Worm (Caenorhabditis elegans) whole organism, L2 larva: ENCODE results near the gene sri-4.

Experiments
- C34F6.9 ChIP-seq: fragments of 150-350 bp; optimal IDR thresholded peaks from 2 replicates; lab custom pipeline; 2014; ENCODE audit warnings: missing biosample characterization, missing genetic modification characterization
- F13H6.1 ChIP-seq: sonication (generic microtip); optimal IDR thresholded peaks from 2 replicates; lab custom pipeline; 2016; ENCODE audit warnings: missing genetic modification characterization, missing compliant biosample characterization
- R02D3.7 ChIP-seq: fragments of 150-350 bp; optimal IDR thresholded peaks from 2 replicates; lab custom pipeline; 2014; ENCODE audit warnings: missing biosample characterization, missing genetic modification characterization
- Y55F3AM.14 ChIP-seq: fragments of 200-800 bp; sonication (Bioruptor generic); optimal IDR thresholded peaks from 2 replicates; lab custom pipeline; 2018; ENCODE audit warnings: mild to moderate bottlenecking, missing genetic modification characterization, missing compliant biosample characterization
- ZK546.5 ChIP-seq: sonication (generic microtip); optimal IDR thresholded peaks from 2 replicates; lab custom pipeline; 2017; ENCODE audit warnings: missing biosample characterization, missing genetic modification characterization
- alr-1 ChIP-seq: fragments of 150-350 bp; optimal IDR thresholded peaks from 2 replicates; lab custom pipeline; 2014; ENCODE audit warnings: missing biosample characterization, missing genetic modification characterization
- aly-2 ChIP-seq: fragments of 150-350 bp; optimal IDR thresholded peaks from 2 replicates; lab custom pipeline; 2014; ENCODE audit warnings: missing biosample characterization, missing genetic modification characterization
- ama-1 ChIP-seq: fragments of 150-350 bp; optimal IDR thresholded peaks from 2 replicates; lab custom pipeline; 2018; ENCODE audit warnings: inconsistent platforms
- blmp-1 ChIP-seq: sonication (generic microtip); optimal IDR thresholded peaks from 2 replicates; lab custom pipeline; 2017; ENCODE audit warnings: missing genetic modification characterization, mild to moderate bottlenecking, missing compliant biosample characterization, antibody characterized with exemption, moderate library complexity; ENCODE audit not compliant: insufficient read depth
- ceh-16 ChIP-seq: fragments of 150-350 bp; optimal IDR thresholded peaks from 2 replicates; lab custom pipeline; 2014; ENCODE audit warnings: missing biosample characterization, missing genetic modification characterization
- ceh-82 ChIP-seq: fragments of 150-350 bp; optimal IDR thresholded peaks from 2 replicates; lab custom pipeline; 2014; ENCODE audit warnings: missing biosample characterization, missing genetic modification characterization
- crh-2 ChIP-seq: sonication (generic microtip); optimal IDR thresholded peaks from 2 replicates; lab custom pipeline; 2017; ENCODE audit warnings: missing biosample characterization, missing genetic modification characterization
- dmd-4 ChIP-seq: sonication (generic microtip); optimal IDR thresholded peaks from 2 replicates; lab custom pipeline; 2017; ENCODE audit warnings: missing biosample characterization, missing genetic modification characterization
- egl-27 ChIP-seq: sonication (generic microtip); optimal IDR thresholded peaks from 3 replicates; lab custom pipeline; 2017; ENCODE audit warnings: missing biosample characterization, missing genetic modification reagents, missing genetic modification characterization
- elt-1 ChIP-seq: fragments of 150-350 bp; optimal IDR thresholded peaks from 2 replicates; lab custom pipeline; 2014; ENCODE audit warnings: missing biosample characterization, missing genetic modification characterization
- elt-3 ChIP-seq: sonication (generic microtip); optimal IDR thresholded peaks from 2 replicates; lab custom pipeline; 2017; ENCODE audit warnings: missing biosample characterization, missing genetic modification characterization
- fos-1 ChIP-seq: fragments of 150-350 bp; optimal IDR thresholded peaks from 2 replicates; lab custom pipeline; 2014; ENCODE audit warnings: missing biosample characterization, missing genetic modification characterization
- gmeb-1 ChIP-seq: fragments of 150-350 bp; optimal IDR thresholded peaks from 2 replicates; lab custom pipeline; 2014; ENCODE audit warnings: missing biosample characterization, missing genetic modification characterization
- lin-11 ChIP-seq: fragments of 150-350 bp; sonication (generic microtip); optimal IDR thresholded peaks from 2 replicates; lab custom pipeline; 2014; ENCODE audit warnings: missing biosample characterization, missing genetic modification characterization, inconsistent platforms, mixed read lengths
- lin-13 ChIP-seq: fragments of 150-350 bp; optimal IDR thresholded peaks from 2 replicates; lab custom pipeline; 2014; ENCODE audit warnings: missing biosample characterization, missing genetic modification reagents, missing genetic modification characterization
- lin-39 ChIP-seq: fragments of 150-350 bp; optimal IDR thresholded peaks from 2 replicates; lab custom pipeline; 2014; ENCODE audit warnings: missing biosample characterization, missing genetic modification reagents, missing genetic modification characterization
- lsy-2 ChIP-seq, 2 experiments: fragments of 150-350 bp in 1 of 2; sonication (generic microtip) in 1 of 2; optimal IDR thresholded peaks; 2 replicates each; lab custom pipeline; 2014 to 2017; ENCODE audit warnings: missing biosample characterization in 2 of 2, missing genetic modification characterization in 2 of 2
- mab-5 ChIP-seq: fragments of 150-350 bp; optimal IDR thresholded peaks from 2 replicates; lab custom pipeline; 2014; ENCODE audit warnings: missing biosample characterization, missing genetic modification characterization
- mdl-1 ChIP-seq, 2 experiments: fragments of 150-350 bp in 1 of 2; sonication (generic microtip) in 1 of 2; optimal IDR thresholded peaks; 2 replicates each; lab custom pipeline; 2017; ENCODE audit warnings: missing biosample characterization in 2 of 2, missing genetic modification characterization in 2 of 2
- nhr-10 ChIP-seq: sonication (generic microtip); optimal IDR thresholded peaks from 2 replicates; lab custom pipeline; 2017; ENCODE audit warnings: missing biosample characterization, missing genetic modification characterization
- nhr-11 ChIP-seq: fragments of 150-350 bp; optimal IDR thresholded peaks from 2 replicates; lab custom pipeline; 2014; ENCODE audit warnings: missing biosample characterization, missing genetic modification characterization
- nhr-12 ChIP-seq: fragments of 150-350 bp; optimal IDR thresholded peaks from 2 replicates; lab custom pipeline; 2014; ENCODE audit warnings: missing biosample characterization, missing genetic modification characterization
- nhr-129 ChIP-seq: fragments of 150-350 bp; optimal IDR thresholded peaks from 2 replicates; lab custom pipeline; 2014; ENCODE audit warnings: missing biosample characterization, missing genetic modification characterization
- nhr-21 ChIP-seq: fragments of 150-350 bp; optimal IDR thresholded peaks from 2 replicates; lab custom pipeline; 2014; ENCODE audit warnings: missing biosample characterization, missing genetic modification characterization
- nhr-237 ChIP-seq: fragments of 150-350 bp; optimal IDR thresholded peaks from 2 replicates; lab custom pipeline; 2014; ENCODE audit warnings: missing biosample characterization, missing genetic modification characterization
- nhr-25 ChIP-seq: fragments of 150-350 bp; sonication (generic microtip); optimal IDR thresholded peaks from 3 replicates; lab custom pipeline; 2014; ENCODE audit warnings: missing biosample characterization, missing genetic modification characterization
- nhr-6 ChIP-seq: fragments of 150-350 bp; optimal IDR thresholded peaks from 2 replicates; lab custom pipeline; 2014; ENCODE audit warnings: missing biosample characterization, missing genetic modification characterization
- nhr-77 ChIP-seq: fragments of 150-350 bp; optimal IDR thresholded peaks from 2 replicates; lab custom pipeline; 2014; ENCODE audit warnings: missing biosample characterization, missing genetic modification characterization
- peb-1 ChIP-seq: fragments of 150-350 bp; optimal IDR thresholded peaks from 2 replicates; lab custom pipeline; 2014; ENCODE audit warnings: missing biosample characterization, missing genetic modification characterization
- sem-4 ChIP-seq: fragments of 150-350 bp; optimal IDR thresholded peaks from 2 replicates; lab custom pipeline; 2014; ENCODE audit warnings: missing biosample characterization, missing genetic modification reagents, missing genetic modification characterization
- sma-3 ChIP-seq: sonication (generic microtip); optimal IDR thresholded peaks from 2 replicates; lab custom pipeline; 2016; ENCODE audit warnings: missing genetic modification reagents, missing genetic modification characterization, missing compliant biosample characterization
- sma-9 ChIP-seq, 2 experiments: fragments of 150-350 bp in 1 of 2; sonication (generic microtip) in 1 of 2; optimal IDR thresholded peaks; 2 replicates each; lab custom pipeline; 2014 to 2016; ENCODE audit warnings: missing genetic modification characterization in 2 of 2, mild to moderate bottlenecking in 1 of 2, missing biosample characterization in 1 of 2, missing compliant biosample characterization in 1 of 2, missing genetic modification reagents in 1 of 2, moderate library complexity in 1 of 2
- snpc-4 ChIP-seq: fragments of 150-350 bp; optimal IDR thresholded peaks from 2 replicates; lab custom pipeline; 2014; ENCODE audit warnings: missing biosample characterization, missing genetic modification characterization
- unc-39 ChIP-seq: fragments of 150-350 bp; optimal IDR thresholded peaks from 2 replicates; lab custom pipeline; 2014; ENCODE audit warnings: missing biosample characterization, missing genetic modification characterization
- unc-62 ChIP-seq: fragments of 150-350 bp; optimal IDR thresholded peaks from 2 replicates; lab custom pipeline; 2014; ENCODE audit warnings: missing biosample characterization, missing genetic modification reagents, missing genetic modification characterization
- zag-1 ChIP-seq: fragments of 150-350 bp; optimal IDR thresholded peaks from 2 replicates; lab custom pipeline; 2014; ENCODE audit warnings: missing biosample characterization, missing genetic modification characterization
- ztf-1 ChIP-seq: fragments of 200-800 bp; sonication (Bioruptor generic); conservative IDR thresholded peaks from 2 replicates; pipeline ENCODE4 v1.3.6; 2022; ENCODE audit warnings: missing genetic modification characterization, missing compliant biosample characterization
- ztf-11 ChIP-seq: sonication (generic microtip); optimal IDR thresholded peaks from 2 replicates; lab custom pipeline; 2017; ENCODE audit warnings: missing biosample characterization, missing genetic modification characterization
- ztf-4 ChIP-seq: fragments of 150-350 bp; optimal IDR thresholded peaks from 2 replicates; lab custom pipeline; 2014; ENCODE audit warnings: missing biosample characterization, missing genetic modification characterization

sri-4 gene

DNA sequence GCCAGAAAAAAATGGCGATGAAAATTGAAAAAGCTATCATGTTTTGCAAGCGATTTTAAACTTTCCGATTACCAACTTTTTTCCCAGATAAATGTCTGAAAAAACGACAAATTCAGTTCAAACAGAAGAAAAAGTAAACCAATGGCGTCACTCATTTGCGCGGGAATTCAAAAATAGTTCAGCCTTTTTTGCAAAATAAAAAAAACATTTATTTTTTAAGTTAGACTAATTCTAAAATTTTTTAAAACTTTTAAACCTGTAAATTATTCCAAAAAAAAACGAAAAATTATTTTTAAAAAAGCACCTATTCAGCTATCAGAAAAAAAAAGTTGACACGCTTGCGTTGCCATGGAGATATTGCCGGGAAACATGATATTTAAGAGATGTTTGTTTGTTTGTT lies 35.3 kb upstream of the sri-4 start, which contains the start of gene cyp-33C11:
Gene cyp-33C11, minus strand, starts transcription at position 101 of the 400 bp plus-strand sequence.
- TF ChIP-seq lin-13 = no peak
- no peak for TF ChIP-seq nhr-10 (tag; lab: Kevin White, UChicago)
- no peak for TF ChIP-seq lsy-2 (tag; optimal IDR thresholded peaks at IDR 0.05; lab: Kevin White, UChicago)
- no peak for TF ChIP-seq snpc-4 (tag; lab: Kevin White, UChicago)
- TF ChIP-seq sem-4 (tag; lab: Kevin White, UChicago) = no peak
- no peak for TF ChIP-seq lin-39 (tag; lab: Kevin White, UChicago)
- no peak for TF ChIP-seq alr-1
- no peak for TF ChIP-seq ztf-11
- no peak for TF ChIP-seq fos-1 (tag; lab: Kevin White, UChicago)
- TF ChIP-seq ama-1 = no peak
- no peak for TF ChIP-seq blmp-1
- TF ChIP-seq nhr-129 (tag; lab: Kevin White, UChicago) = no peak
- no peak for TF ChIP-seq gmeb-1 (tag; lab: Kevin White, UChicago)
- TF ChIP-seq ztf-4 (tag; lab: Kevin White, UChicago) = no peak
- TF ChIP-seq peb-1 (tag; lab: Kevin White, UChicago) = no peak

DNA sequence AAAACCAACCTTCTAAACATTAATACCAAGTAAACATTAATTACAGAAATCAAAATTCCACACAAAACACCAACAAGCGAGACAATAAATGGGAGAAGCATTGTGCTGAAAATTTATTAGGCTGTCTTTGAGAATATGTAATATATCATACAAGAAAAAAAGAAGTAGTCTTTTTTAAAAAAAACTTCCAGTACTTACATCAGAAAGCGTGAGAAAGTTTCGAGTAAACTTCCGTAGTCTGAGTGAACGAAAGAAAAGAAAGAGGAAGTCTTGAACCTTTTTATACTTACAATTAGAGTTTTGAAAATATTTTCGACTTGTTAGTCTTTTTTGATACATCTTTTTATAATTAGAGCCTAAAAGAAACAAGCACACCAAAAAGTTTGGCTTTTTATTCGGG lies 28.4 kb upstream of the sri-4 start, which contains the start of gene srbc-40:
Gene srbc-40, minus strand, starts transcription at position 101 of the 400 bp plus-strand sequence.
- TF ChIP-seq ztf-11 (no peak), mdl-1 (tag; optimal IDR thresholded peaks at IDR 0.05; lab: Kevin White, UChicago) (no peak)

DNA sequence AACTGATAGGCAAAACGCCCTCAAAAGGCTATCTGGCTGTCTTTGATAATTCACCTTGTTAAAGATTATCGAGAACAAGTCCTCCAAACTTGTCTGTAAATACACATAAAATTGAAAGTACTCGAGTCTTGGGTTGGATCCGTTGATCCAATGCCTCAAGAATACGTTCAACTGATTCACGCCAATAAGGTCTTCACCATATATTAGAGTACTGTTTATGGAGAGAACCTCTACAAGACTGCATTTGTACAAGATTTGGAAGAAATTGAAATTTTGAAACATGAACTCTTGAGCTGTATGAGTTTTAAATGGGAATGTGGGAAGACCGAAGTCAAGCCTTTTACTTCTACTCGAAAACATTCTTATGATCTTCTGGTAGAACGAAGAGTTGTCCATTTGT lies 25.3 kb upstream of the sri-4 start:
- TF ChIP-seq peb-1 (tag; lab: Kevin White, UChicago) = no peak
- TF ChIP-seq unc-62 = no peak
- no peak for TF ChIP-seq R02D3.7 (tag; lab: Kevin White, UChicago)
- TF ChIP-seq gmeb-1 (tag; lab: Kevin White, UChicago) = no peak
- no peak for TF ChIP-seq mab-5 (tag; lab: Kevin White, UChicago)
- no peak for TF ChIP-seq mdl-1 (tag; optimal IDR thresholded peaks at IDR 0.05; lab: Kevin White, UChicago)
- no peak for TF ChIP-seq ztf-11
- no peak for TF ChIP-seq ZK546.5 (tag; lab: Kevin White, UChicago)
- TF ChIP-seq egl-27 (tag; lab: Kevin White, UChicago) = no peak
- no peak for TF ChIP-seq C34F6.9 (tag; lab: Kevin White, UChicago)
- TF ChIP-seq unc-39 (tag; lab: Kevin White, UChicago) = no peak
- TF ChIP-seq ztf-4 (tag; lab: Kevin White, UChicago) = no peak
- TF ChIP-seq lin-11 (tag; lab: Kevin White, UChicago) = no peak
- no peak for TF ChIP-seq sma-9 (GFP tag; optimal IDR thresholded peaks at IDR 0.05; lab: Kevin White, UChicago)
- TF ChIP-seq sma-9 (tag; optimal IDR thresholded peaks at IDR 0.05; lab: Kevin White, UChicago) = no peak

ce11 chrV:723895-724352 lies 24.2 kb upstream of the sri-4 start, which contains the start of gene fbxb-72:
TSS of gene fbxb-72 (minus strand) at chrV:723952.
- TF ChIP-seq elt-3 (tag; lab: Kevin White, UChicago) (no peak), aly-2 (tag; lab: Kevin White, UChicago) (peak; percentile 5), snpc-4 (tag; lab: Kevin White, UChicago) (peak; percentile 37), unc-62 (no peak), egl-27 (tag; lab: Kevin White, UChicago) (no peak), ZK546.5 (tag; lab: Kevin White, UChicago) (peak; percentile 17), ztf-4 (tag; lab: Kevin White, UChicago) (peak; percentile 89), nhr-6 (tag; lab: Kevin White, UChicago) (peak; percentile 63), sem-4 (tag; lab: Kevin White, UChicago) (peak; percentile 8), nhr-12 (no peak), sma-9 (GFP tag; optimal IDR thresholded peaks at IDR 0.05; lab: Kevin White, UChicago) (peak; percentile 77), sma-9 (tag; optimal IDR thresholded peaks at IDR 0.05; lab: Kevin White, UChicago) (no peak), gmeb-1 (tag; lab: Kevin White, UChicago) (peak; percentile 46), nhr-77 (tag; lab: Kevin White, UChicago) (no peak), sma-3 (peak; percentile 70), C34F6.9 (tag; lab: Kevin White, UChicago) (peak; percentile 32), lin-13 (peak; percentile 53), ama-1 (peak; percentile 98), dmd-4 (tag; lab: Kevin White, UChicago) (no peak), lin-11 (tag; lab: Kevin White, UChicago) (no peak), nhr-129 (tag; lab: Kevin White, UChicago) (peak; percentile 88), alr-1 (no peak), blmp-1 (peak; percentile 73), ceh-82 (tag; lab: Kevin White, UChicago) (no peak), F13H6.1 (tag; lab: Kevin White, UChicago) (peak; percentile 71), nhr-11 (no peak), nhr-237 (tag; lab: Kevin White, UChicago) (no peak), lsy-2 (tag; optimal IDR thresholded peaks at IDR 0.05; lab: Kevin White, UChicago) (peak in 1 of 2 experiments; percentile 87), crh-2 (tag; lab: Kevin White, UChicago) (peak; percentile 85), zag-1 (no peak), ztf-1 (0 out of 2 replicates have a peak, but pooled peaks have one; percentile 18), Y55F3AM.14 (GFP tag; lab: Kevin White, UChicago) (peak; percentile 90), elt-1 (tag; lab: Kevin White, UChicago) (no peak), nhr-10 (tag; lab: Kevin White, UChicago) (no peak), nhr-21 (peak; percentile 95), nhr-25 (tag; lab: Kevin White, UChicago) (peak; percentile 89), ceh-16 (tag; lab: Kevin White, UChicago) (no peak), mab-5 (tag; lab: Kevin White, UChicago) (no peak)
